Worm (Caenorhabditis elegans): ENCODE data around the gene sdz-12.
"Not testable (repeated sequence)": the region's sequence is repeated elsewhere in the genome, so short reads cannot be mapped to it uniquely, and the experiment has no call there.

Gene sdz-12

DNA sequence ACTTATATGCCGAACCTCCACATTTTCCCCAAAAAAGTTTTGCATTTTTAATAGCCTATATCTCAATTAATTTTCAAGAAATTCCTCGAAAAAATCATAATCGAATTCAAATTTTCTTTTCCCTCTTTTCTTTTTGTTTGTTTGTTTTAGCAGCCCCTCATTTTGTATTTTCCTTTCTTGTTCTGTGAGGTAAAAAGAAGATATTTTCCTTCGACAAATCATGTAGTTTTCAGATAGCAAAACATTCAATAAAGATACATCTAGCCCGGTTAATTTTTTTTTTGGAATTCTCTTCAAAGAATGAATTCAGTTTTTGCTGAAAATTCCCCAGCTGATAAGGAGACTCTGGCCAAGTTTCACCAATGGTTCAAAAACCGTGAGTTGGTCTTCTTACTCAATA, 44.1 kb upstream of the sdz-12 start, which contains the start of gene T24E12.3:
TSS of gene T24E12.3 (plus strand) at position 301 of the 400 bp plus-strand sequence.
- TF ChIP-seq lsy-2 (tag; optimal IDR thresholded peaks at IDR 0.05) (no peak), sptf-1 (tag; optimal IDR thresholded peaks at IDR 0.05) (no peak), aly-2 (tag; optimal IDR thresholded peaks at IDR 0.05) (no peak)

DNA sequence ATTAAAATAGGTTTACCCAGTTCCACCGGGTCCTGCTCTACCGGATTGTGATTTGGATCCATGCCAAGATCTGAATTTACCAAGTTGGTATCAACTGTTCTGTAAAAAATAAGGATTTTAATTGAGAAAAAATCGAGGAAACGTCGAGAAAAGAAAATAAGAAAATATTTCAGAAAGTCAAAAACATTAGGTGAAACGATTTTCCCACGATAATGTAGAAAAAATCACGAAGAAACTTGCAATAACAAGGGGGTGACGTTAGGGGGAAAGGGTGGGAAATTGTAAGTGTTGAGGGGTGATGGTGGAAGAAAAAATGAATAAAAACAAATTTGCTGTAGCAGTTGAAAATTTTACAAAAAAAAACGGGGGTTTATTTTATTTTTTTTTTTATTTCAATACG, 41.5 kb upstream of the sdz-12 start, which contains the start of gene T24E12.10:
TSS of gene T24E12.10 (minus strand) at position 101 of the 400 bp plus-strand sequence.
- TF ChIP-seq efl-1 (optimal IDR thresholded peaks at IDR 0.05) (no peak), efl-1 (GFP tag; optimal IDR thresholded peaks at IDR 0.05 in 1 of 2) (peak in 1 of 2 experiments; percentile 15), egl-27 (tag; optimal IDR thresholded peaks at IDR 0.05) (no peak)

DNA sequence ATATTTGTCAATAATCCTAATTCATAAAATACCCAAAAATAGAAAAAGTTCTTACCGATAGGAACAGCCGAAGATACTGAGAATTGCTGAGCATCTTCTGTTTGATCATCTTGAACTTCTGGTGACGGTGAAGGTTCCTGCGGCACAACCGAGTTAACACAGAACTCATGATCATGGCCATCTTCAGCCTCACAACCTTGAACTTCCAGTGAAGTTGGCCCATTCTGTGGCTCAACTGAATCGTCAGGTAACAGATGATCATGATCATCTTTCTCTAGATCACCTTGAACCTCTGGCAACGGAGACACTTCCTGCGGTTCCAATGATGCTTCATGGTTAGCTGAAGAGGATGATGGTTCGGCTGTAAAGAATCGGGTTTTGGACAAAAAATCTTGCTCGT, 40.0 kb upstream of the sdz-12 start:
- no peak for TF ChIP-seq nhr-11 (tag; optimal IDR thresholded peaks at IDR 0.05)
- no peak for TF ChIP-seq grh-1 (GFP tag; IDR thresholded peaks at IDR 0.05)
- TF ChIP-seq snpc-4 (tag; optimal IDR thresholded peaks at IDR 0.05): no peak

DNA sequence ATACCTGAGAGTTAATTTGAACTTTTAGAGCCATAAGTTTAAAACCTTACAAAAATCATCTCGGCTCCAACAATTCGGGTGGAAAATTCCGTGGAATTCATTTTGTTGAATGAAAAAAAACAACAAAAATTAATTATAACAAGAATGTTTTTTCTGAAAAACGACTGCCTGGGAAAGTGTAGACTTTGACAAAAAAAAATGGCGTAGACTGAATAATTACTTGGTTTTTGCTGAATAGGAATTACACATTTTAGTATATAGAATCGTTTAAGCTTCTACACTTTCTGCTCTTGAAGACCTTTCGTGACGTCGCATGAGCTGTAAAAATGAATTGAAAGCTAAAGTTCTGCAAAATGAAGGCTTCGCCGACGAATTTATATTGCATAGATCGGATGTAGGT, 32.9 kb upstream of the sdz-12 start, which contains the start of gene srx-112:
TSS of gene srx-112 (minus strand) at position 101 of the 400 bp plus-strand sequence.
- TF ChIP-seq tlp-1 (tag; optimal IDR thresholded peaks at IDR 0.05) (no peak), ceh-88 (GFP tag; IDR thresholded peaks at IDR 0.05) (no peak), fkh-8 (tag; optimal IDR thresholded peaks at IDR 0.05) (no peak), ztf-11 (tag; optimal IDR thresholded peaks at IDR 0.05) (no peak), mef-2 (tag; optimal IDR thresholded peaks at IDR 0.05) (no peak), fkh-4 (tag; optimal IDR thresholded peaks at IDR 0.05; ENCODE audit: borderline replicate concordance) (no peak)

DNA sequence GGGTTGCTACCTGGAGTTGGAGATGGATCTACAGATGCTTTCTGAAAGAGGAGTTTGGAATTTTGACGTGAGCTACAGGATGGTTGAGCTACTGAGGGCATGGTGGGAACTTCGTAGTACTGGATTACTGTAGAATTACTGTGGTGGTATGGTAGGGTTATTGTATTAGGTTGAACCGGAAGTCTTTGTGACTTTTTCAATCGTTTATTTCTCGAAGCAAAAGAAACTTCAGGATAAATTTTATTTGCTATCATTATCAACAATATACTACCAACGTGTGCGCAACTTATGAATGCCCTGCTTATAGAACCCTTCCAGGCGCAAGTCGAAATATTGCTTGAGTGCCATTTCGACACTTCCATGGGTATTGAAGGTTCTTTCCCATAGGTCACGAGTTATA, 30.0 kb upstream of the sdz-12 start, which contains the start of gene T24E12.6:
TSS of gene T24E12.6 (minus strand) at position 101 of the 400 bp plus-strand sequence.
- TF ChIP-seq dsc-1 (tag; optimal IDR thresholded peaks at IDR 0.05); nhr-19 (GFP tag; conservative IDR thresholded peaks at IDR 0.05); lsy-2 (tag; optimal IDR thresholded peaks at IDR 0.05): not testable (repeated sequence)

DNA sequence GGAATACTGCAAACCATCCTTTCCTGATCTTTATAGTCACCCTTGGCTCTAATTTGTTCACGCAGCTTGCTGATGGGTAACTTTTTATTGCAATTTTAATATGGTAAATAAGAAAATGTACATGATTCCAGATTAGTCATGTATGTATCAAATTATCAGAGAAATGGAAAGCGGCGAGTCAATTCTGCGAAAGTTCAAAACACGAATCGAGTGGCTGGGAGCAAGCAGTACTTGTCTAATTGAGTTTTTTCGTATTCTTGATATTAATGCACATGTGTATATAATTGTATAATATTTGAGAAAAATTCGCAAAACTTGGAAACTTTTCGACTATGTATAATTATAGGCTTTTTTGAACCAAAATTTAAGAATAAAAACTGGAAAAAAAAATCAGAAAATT, 27.4 kb upstream of the sdz-12 start, which contains the start of gene T24E12.12:
TSS of gene T24E12.12 (plus strand) at position 281 of the 400 bp plus-strand sequence.
- no peak for TF ChIP-seq ztf-4 (tag; optimal IDR thresholded peaks at IDR 0.05)
- TF ChIP-seq fkh-8 (tag; optimal IDR thresholded peaks at IDR 0.05): peak; percentile 55
- TF ChIP-seq nhr-12 (tag; optimal IDR thresholded peaks at IDR 0.05): no peak
- peak; percentile 52 for TF ChIP-seq nhr-71 (tag; optimal IDR thresholded peaks at IDR 0.05)

DNA sequence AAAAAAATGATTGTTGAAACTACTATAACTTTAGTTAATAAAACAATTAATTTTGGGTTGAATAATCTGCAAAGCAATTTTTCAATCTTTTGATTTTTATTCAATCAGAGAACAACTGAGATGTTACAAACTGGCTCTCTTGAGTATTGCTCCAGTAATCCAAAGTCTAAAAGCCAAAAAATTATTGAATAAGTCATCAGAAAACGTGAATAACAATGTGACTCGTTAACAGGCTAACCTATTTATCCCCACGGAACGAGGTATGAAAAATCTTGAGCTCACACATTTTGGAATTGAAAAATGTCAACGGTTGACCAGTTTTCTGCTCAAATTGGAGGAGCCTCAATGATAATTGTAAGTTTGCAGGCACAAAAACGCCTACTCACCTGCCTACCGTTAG, 25.9 kb upstream of the sdz-12 start, which contains the start of gene srx-111:
TSS of gene srx-111 (plus strand) at position 301 of the 400 bp plus-strand sequence.
- TF ChIP-seq sptf-1 (tag; optimal IDR thresholded peaks at IDR 0.05) (no peak), pag-3 (tag; optimal IDR thresholded peaks at IDR 0.05; ENCODE audit: borderline replicate concordance, insufficient read depth) (no peak), ets-5 (GFP tag; IDR thresholded peaks at IDR 0.05) (no peak)

DNA sequence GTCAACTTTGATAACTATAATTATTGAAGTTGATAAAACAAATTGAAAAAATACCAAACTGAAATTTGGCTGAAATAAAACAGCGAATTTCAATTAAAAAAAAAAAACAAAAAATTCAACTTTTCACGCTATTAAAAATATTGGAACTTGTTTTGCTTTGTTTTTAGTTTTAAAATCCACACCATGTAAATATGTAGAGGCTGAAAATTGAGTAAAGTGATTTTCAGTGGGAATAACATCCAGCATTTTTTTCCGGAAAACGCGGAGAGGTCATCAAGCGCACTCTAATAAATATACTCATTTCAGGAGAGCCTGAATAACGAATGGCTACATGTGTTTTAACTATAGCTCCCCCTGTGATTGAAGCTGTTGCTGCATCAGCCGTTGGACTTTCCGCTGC, 22.0 kb upstream of the sdz-12 start, which contains the start of gene rcd-1:
TSS of gene rcd-1 (plus strand) at position 301 of the 400 bp plus-strand sequence.
- TF ChIP-seq nhr-19 (GFP tag; conservative IDR thresholded peaks at IDR 0.05) (no peak), nhr-76 (tag; optimal IDR thresholded peaks at IDR 0.05) (no peak), ceh-90 (tag; optimal IDR thresholded peaks at IDR 0.05) (no peak), aha-1 (tag; optimal IDR thresholded peaks at IDR 0.05) (no peak), vab-15 (tag; optimal IDR thresholded peaks at IDR 0.05) (no peak), irx-1 (tag; optimal IDR thresholded peaks at IDR 0.05) (no peak), dpl-1 (GFP tag; optimal IDR thresholded peaks at IDR 0.05) (no peak), unc-86 (tag; optimal IDR thresholded peaks at IDR 0.05) (no peak), sptf-1 (tag; optimal IDR thresholded peaks at IDR 0.05) (no peak), lin-13 (GFP tag; optimal IDR thresholded peaks at IDR 0.05) (no peak), nhr-11 (tag; optimal IDR thresholded peaks at IDR 0.05) (no peak), elt-3 (tag; optimal IDR thresholded peaks at IDR 0.05) (no peak), egl-13 (tag; optimal IDR thresholded peaks at IDR 0.05) (no peak), unc-30 (tag; optimal IDR thresholded peaks at IDR 0.05) (no peak), snpc-4 (tag; optimal IDR thresholded peaks at IDR 0.05) (no peak), unc-62 (GFP tag; optimal IDR thresholded peaks at IDR 0.05) (no peak), nhr-85 (tag) (no peak), nhr-84 (tag; optimal IDR thresholded peaks at IDR 0.05) (no peak), fkh-4 (tag; optimal IDR thresholded peaks at IDR 0.05; ENCODE audit: borderline replicate concordance) (no peak), dsc-1 (tag; optimal IDR thresholded peaks at IDR 0.05) (no peak)

Measured in whole organism, L1 larva.